Fruit fly (Drosophila melanogaster): ENCODE data around the gene CG9377.
A peak's percentile ranks its signal among the peaks of the same experiment; 100 is the strongest.

Gene CG9377

dm6 chr2L:13387255-13387654 lies 25.9 kb upstream of the CG9377 start, which contains the start of the genes Ing5 and CG7099 (continued):
- TF ChIP-seq CG7963 (GFP tag; IDR thresholded peaks at IDR 0.05; ENCODE audit: partially characterized antibody) (peak; percentile 45; the same call in 2 of the 3 replicates), HLH3B (GFP tag; IDR thresholded peaks at IDR 0.05) (peak; percentile 96), Dek (tag; optimal IDR thresholded peaks at IDR 0.05) (peak; percentile 94), CG12299 (tag; optimal IDR thresholded peaks at IDR 0.05) (peak; percentile 93), CG10431 (GFP tag; optimal IDR thresholded peaks at IDR 0.05) (peak; percentile 95), CG10959 (GFP tag; IDR thresholded peaks at IDR 0.05) (peak; percentile 94), CG4328 (GFP tag; optimal IDR thresholded peaks at IDR 0.05) (peak; percentile 94), z (GFP tag; IDR thresholded peaks at IDR 0.05) (peak; percentile 49; the same call in 1 of the 3 replicates), Nf-YA (GFP tag; IDR thresholded peaks at IDR 0.05) (peak; percentile 89), Sry-δ (GFP tag; optimal IDR thresholded peaks at IDR 0.05) (peak; percentile 83), CG13296 (GFP tag; optimal IDR thresholded peaks at IDR 0.05) (peak; percentile 94), CG4282 (GFP tag; optimal IDR thresholded peaks at IDR 0.05) (peak; percentile 91), luna (GFP tag; optimal IDR thresholded peaks at IDR 0.05) (peak; percentile 54), hb (GFP tag; IDR thresholded peaks at IDR 0.05; ENCODE audit: partially characterized antibody) (peak; percentile 76; the same call in 2 of the 3 replicates), Sry-β (GFP tag; optimal IDR thresholded peaks at IDR 0.05) (peak; percentile 67), Usf (GFP tag; optimal IDR thresholded peaks at IDR 0.05) (peak; percentile 93), CG17186 (GFP tag; optimal IDR thresholded peaks at IDR 0.05) (peak; percentile 89), zen (tag; optimal IDR thresholded peaks at IDR 0.05) (peak; percentile 97), HLH4C (GFP tag; IDR thresholded peaks at IDR 0.05; ENCODE audit: partially characterized antibody) (peak; percentile 71), Abd-B (GFP tag; optimal IDR thresholded peaks at IDR 0.05) (peak; percentile 98), CG12942 (GFP tag; optimal IDR thresholded peaks at IDR 0.05) (peak; percentile 96), psq (GFP tag; optimal IDR thresholded peaks at IDR 0.05) (peak; percentile 91), ato (GFP tag; IDR thresholded peaks at IDR 0.05; ENCODE audit: partially characterized antibody) (0 out of 2 replicates have a peak, but pooled peaks have one; percentile 23), Ets97D (GFP tag; optimal IDR thresholded peaks at IDR 0.05) (peak; percentile 86), Awh (GFP tag; IDR thresholded peaks at IDR 0.05) (peak; percentile 94), D19A (tag; optimal IDR thresholded peaks at IDR 0.05) (peak; percentile 89), MESR4 (GFP tag; optimal IDR thresholded peaks at IDR 0.05) (peak; percentile 53), vfl (GFP tag; optimal IDR thresholded peaks at IDR 0.05) (peak; percentile 94), CG18262 (tag; optimal IDR thresholded peaks at IDR 0.05) (peak; percentile 95), pnt (GFP tag; optimal IDR thresholded peaks at IDR 0.05) (peak; percentile 89), CG15073 (GFP tag; optimal IDR thresholded peaks at IDR 0.05) (peak; percentile 81), run (tag; optimal IDR thresholded peaks at IDR 0.05) (peak; percentile 90), Mes4 (GFP tag; optimal IDR thresholded peaks at IDR 0.05) (peak; percentile 75), mld (GFP tag; IDR thresholded peaks at IDR 0.05; ENCODE audit: partially characterized antibody) (no peak), ro (GFP tag; IDR thresholded peaks at IDR 0.05) (peak; percentile 90), ttk (GFP tag; IDR thresholded peaks at IDR 0.05) (peak; percentile 95), CG17328 (GFP tag; IDR thresholded peaks at IDR 0.05) (peak; percentile 96), bcd (GFP tag; optimal IDR thresholded peaks at IDR 0.05) (peak; percentile 95), Rfx (GFP tag; IDR thresholded peaks at IDR 0.05) (peak; percentile 98), Gug (GFP tag; IDR thresholded peaks at IDR 0.05) (peak; percentile 96), CG14860 (GFP tag; IDR thresholded peaks at IDR 0.05; ENCODE audit: partially characterized antibody) (peak; percentile 62; the same call in 2 of the 3 replicates), Stat92E (GFP tag; optimal IDR thresholded peaks at IDR 0.05) (peak in 1 of 3 experiments; percentile 71), usp (GFP tag; optimal IDR thresholded peaks at IDR 0.05) (no peak), otp (GFP tag; IDR thresholded peaks at IDR 0.05) (peak; percentile 97), CG13894 (tag; optimal IDR thresholded peaks at IDR 0.05) (peak; percentile 96), CG3407 (GFP tag; optimal IDR thresholded peaks at IDR 0.05) (peak; percentile 92), Xbp1 (GFP tag; optimal IDR thresholded peaks at IDR 0.05) (peak; percentile 99), CG1233 (GFP tag; optimal IDR thresholded peaks at IDR 0.05) (peak; percentile 94), corto (GFP tag; optimal IDR thresholded peaks at IDR 0.05) (peak; percentile 89), yki (optimal IDR thresholded peaks at IDR 0.05) (no peak)

Measured in whole organism, embryonic.